Fruit fly (Drosophila melanogaster): Measurements from ENCODE around the gene CG16734.

DNA sequence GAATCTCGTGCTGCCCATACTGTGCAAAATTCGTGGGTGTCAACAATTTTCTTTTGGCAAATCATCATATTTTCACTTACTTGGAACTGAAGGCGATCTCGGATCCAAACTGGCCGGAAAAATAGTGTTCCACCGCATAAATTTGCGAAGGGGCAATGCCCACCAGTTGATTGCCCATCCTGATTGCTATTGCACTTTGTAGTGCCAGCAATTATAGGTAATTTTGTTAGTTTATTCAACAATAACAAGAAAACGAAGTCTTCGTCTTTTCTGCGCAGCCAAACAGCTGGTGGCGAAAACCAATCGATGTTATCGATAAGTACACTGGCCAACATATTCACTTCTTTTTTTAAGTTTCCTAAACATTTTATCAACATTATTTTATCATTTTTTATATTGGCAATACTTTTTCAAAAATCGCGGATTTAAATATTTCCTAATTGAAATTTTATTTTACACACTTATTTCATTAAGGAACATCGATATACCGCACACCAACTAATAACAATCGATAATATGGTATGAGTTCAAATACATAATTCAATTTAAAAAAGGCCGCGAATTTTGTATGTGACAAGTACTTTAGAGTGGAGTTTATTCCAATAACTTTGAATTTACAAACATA lies 9.2 kb upstream of the CG16734 start, which contains the start of gene Vps15:
- TF ChIP-seq Myc (optimal IDR thresholded peaks at IDR 0.05) (no peak), psq (optimal IDR thresholded peaks at IDR 0.05) (no peak), ttk (optimal IDR thresholded peaks at IDR 0.05) (no peak)
